Worm (Caenorhabditis elegans) whole organism, L2 larva: ENCODE results near the gene gcy-3.

ENCODE experiments used
- ZK546.5 ChIP-seq: sonication (generic microtip); optimal IDR thresholded peaks from 2 replicates; lab custom pipeline; 2017; ENCODE audit warnings: missing biosample characterization, missing genetic modification characterization
- ama-1 ChIP-seq: fragments of 150-350 bp; optimal IDR thresholded peaks from 2 replicates; lab custom pipeline; 2018; ENCODE audit warnings: inconsistent platforms
- egl-27 ChIP-seq: sonication (generic microtip); optimal IDR thresholded peaks from 3 replicates; lab custom pipeline; 2017; ENCODE audit warnings: missing biosample characterization, missing genetic modification reagents, missing genetic modification characterization
- lin-13 ChIP-seq: fragments of 150-350 bp; optimal IDR thresholded peaks from 2 replicates; lab custom pipeline; 2014; ENCODE audit warnings: missing biosample characterization, missing genetic modification reagents, missing genetic modification characterization
- peb-1 ChIP-seq: fragments of 150-350 bp; optimal IDR thresholded peaks from 2 replicates; lab custom pipeline; 2014; ENCODE audit warnings: missing biosample characterization, missing genetic modification characterization
- zag-1 ChIP-seq: fragments of 150-350 bp; optimal IDR thresholded peaks from 2 replicates; lab custom pipeline; 2014; ENCODE audit warnings: missing biosample characterization, missing genetic modification characterization

DNA sequence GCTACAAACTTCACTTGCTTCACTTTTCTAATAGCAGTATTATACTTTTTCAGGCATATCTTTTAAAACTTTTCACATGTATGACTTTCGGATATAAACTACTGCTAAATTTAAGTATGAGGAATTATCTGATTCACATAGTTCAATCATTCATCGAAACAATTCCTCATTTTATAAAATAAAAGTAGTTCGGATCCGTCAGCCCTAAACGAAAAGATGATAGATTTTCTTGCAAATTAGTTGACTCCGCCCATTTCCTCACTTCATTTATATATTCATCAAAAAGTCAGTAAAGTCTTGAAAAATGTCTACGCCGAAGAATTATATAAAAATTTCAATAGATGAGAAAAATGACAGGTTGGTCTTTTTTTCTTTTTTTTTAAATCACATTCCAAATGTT is 29.5 kb downstream of the gcy-3 start, which contains the start of gene chil-27:
- TF ChIP-seq zag-1 (tag; lab: Kevin White, UChicago) (no peak), ZK546.5 (tag; lab: Kevin White, UChicago) (no peak), peb-1 (tag; lab: Kevin White, UChicago) (no peak), lin-13 (GFP tag; lab: Kevin White, UChicago) (no peak), ama-1 (no peak), egl-27 (no peak)
